Fruit fly (Drosophila melanogaster): ENCODE measurements around the gene CG14570.
A peak's percentile ranks its signal among the peaks of the same experiment; 100 is the strongest.

CG14570 gene

dm6 chr3L:21679687-21680086, 50.6 kb downstream of the CG14570 start, which contains the start of the genes Als2 and CG11248 (continued):
- TF ChIP-seq CG7556 (GFP tag; optimal IDR thresholded peaks at IDR 0.05) (no peak), jumu (GFP tag; optimal IDR thresholded peaks at IDR 0.05) (peak; percentile 60), NFAT (GFP tag; IDR thresholded peaks at IDR 0.05) (peak; percentile 50), cas (GFP tag; IDR thresholded peaks at IDR 0.05) (no peak), CG32767 (GFP tag; IDR thresholded peaks at IDR 0.05) (0 out of 2 replicates have a peak, but pooled peaks have one; percentile 40), CG7987 (GFP tag; optimal IDR thresholded peaks at IDR 0.05) (no peak), Ravus (GFP tag; IDR thresholded peaks at IDR 0.05) (no peak), CG30431 (GFP tag; optimal IDR thresholded peaks at IDR 0.05) (peak; percentile 50), Atf-2 (GFP tag; optimal IDR thresholded peaks at IDR 0.05) (peak; percentile 66), CG2875 (GFP tag; optimal IDR thresholded peaks at IDR 0.05) (no peak), CG8359 (GFP tag; optimal IDR thresholded peaks at IDR 0.05; ENCODE audit: borderline replicate concordance) (no peak), pum (GFP tag; optimal IDR thresholded peaks at IDR 0.05) (peak; percentile 76), Trl (optimal IDR thresholded peaks at IDR 0.05) (no peak), Trl (GFP tag; optimal IDR thresholded peaks at IDR 0.05) (peak; percentile 71), CG33557 (GFP tag; optimal IDR thresholded peaks at IDR 0.05) (peak; percentile 69), Neu2 (GFP tag; optimal IDR thresholded peaks at IDR 0.05; ENCODE audit: borderline replicate concordance) (no peak), repo (GFP tag; optimal IDR thresholded peaks at IDR 0.05) (peak; percentile 23), CG7271 (tag; optimal IDR thresholded peaks at IDR 0.05) (peak; percentile 43), Awh (GFP tag; IDR thresholded peaks at IDR 0.05) (0 out of 2 replicates have a peak, but pooled peaks have one; percentile 18), p53 (GFP tag; optimal IDR thresholded peaks at IDR 0.05) (no peak), br (optimal IDR thresholded peaks at IDR 0.05) (no peak), CG2678 (tag; optimal IDR thresholded peaks at IDR 0.05) (peak; percentile 82), chif (GFP tag; optimal IDR thresholded peaks at IDR 0.05) (peak; percentile 27 to 84), onecut (GFP tag; IDR thresholded peaks at IDR 0.05) (no peak), CG13775 (GFP tag; optimal IDR thresholded peaks at IDR 0.05) (peak; percentile 78), z (GFP tag; IDR thresholded peaks at IDR 0.05) (no peak), Fer3 (tag; optimal IDR thresholded peaks at IDR 0.05) (no peak), Deaf1 (tag; optimal IDR thresholded peaks at IDR 0.05) (no peak), Taf1 (GFP tag; IDR thresholded peaks at IDR 0.05) (peak; percentile 11; the same call in 1 of the 2 replicates), zen2 (GFP tag; IDR thresholded peaks at IDR 0.05; ENCODE audit: partially characterized antibody) (no peak), BEAF-32 (GFP tag; optimal IDR thresholded peaks at IDR 0.05) (peak; percentile 60), danr (GFP tag; IDR thresholded peaks at IDR 0.05) (no peak), Poxn (GFP tag; IDR thresholded peaks at IDR 0.05) (no peak), dimm (GFP tag; IDR thresholded peaks at IDR 0.05) (no peak), org-1 (GFP tag; optimal IDR thresholded peaks at IDR 0.05) (no peak), HmgZ (tag; optimal IDR thresholded peaks at IDR 0.05) (peak; percentile 70), ems (GFP tag; optimal IDR thresholded peaks at IDR 0.05) (peak; percentile 56), kah (GFP tag; optimal IDR thresholded peaks at IDR 0.05) (no peak), HLH4C (GFP tag; IDR thresholded peaks at IDR 0.05; ENCODE audit: partially characterized antibody) (no peak), CG13296 (GFP tag; optimal IDR thresholded peaks at IDR 0.05) (no peak), Scr (GFP tag; IDR thresholded peaks at IDR 0.05; ENCODE audit: partially characterized antibody) (no peak), CG31388 (GFP tag; optimal IDR thresholded peaks at IDR 0.05) (peak; percentile 51), Ptx1 (GFP tag; IDR thresholded peaks at IDR 0.05) (peak; percentile 80), gsb-n (tag; optimal IDR thresholded peaks at IDR 0.05) (no peak), Optix (GFP tag; IDR thresholded peaks at IDR 0.05) (no peak), tap (tag; optimal IDR thresholded peaks at IDR 0.05) (no peak), CG13287 (GFP tag; IDR thresholded peaks at IDR 0.05; ENCODE audit: partially characterized antibody) (0 out of 2 replicates have a peak, but pooled peaks have one; percentile 8)
